Fruit fly (Drosophila melanogaster): ENCODE results near the gene CG12316.

DNA sequence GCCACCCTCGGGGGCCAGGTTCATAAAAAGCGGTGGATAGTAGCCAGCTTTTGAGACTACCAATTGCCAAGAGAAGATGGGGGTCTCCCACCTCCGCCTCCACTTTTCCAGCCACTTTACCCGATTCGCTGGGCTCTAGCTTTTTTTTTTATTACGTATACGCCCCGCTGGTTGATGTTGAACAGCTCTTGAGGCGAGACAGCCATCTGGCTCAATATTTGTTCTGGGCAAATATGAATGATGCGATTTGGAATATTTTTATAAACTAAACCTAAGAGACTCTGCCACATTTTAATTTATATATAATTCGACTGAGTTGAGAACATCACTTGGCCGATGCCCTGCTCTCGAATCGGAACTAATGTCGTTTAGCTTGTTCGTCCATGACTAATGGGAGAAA is 13.3 kb upstream of the CG12316 start:
- no peak for TF ChIP-seq kay (GFP tag; ENCODE audit: borderline replicate concordance)
- TF ChIP-seq CG1620 (GFP tag; optimal IDR thresholded peaks at IDR 0.05) = no peak
- no peak for TF ChIP-seq CG12768 (GFP tag; optimal IDR thresholded peaks at IDR 0.05)
- TF ChIP-seq Clk (GFP tag; optimal IDR thresholded peaks at IDR 0.05) = no peak
- TF ChIP-seq ovo (GFP tag; optimal IDR thresholded peaks at IDR 0.05) = no peak
- TF ChIP-seq cic (GFP tag; optimal IDR thresholded peaks at IDR 0.05) = no peak
- no peak for TF ChIP-seq CG33017 (tag; optimal IDR thresholded peaks at IDR 0.05)
- TF ChIP-seq tj (GFP tag; optimal IDR thresholded peaks at IDR 0.05) = no peak

Measured in whole organism, adult.